Worm (Caenorhabditis elegans): ENCODE results near the gene reps-1.

- TF ChIP-seq him-1 (tag; optimal IDR thresholded peaks at IDR 0.05) = no peak
- TF ChIP-seq dao-5 (tag; optimal IDR thresholded peaks at IDR 0.05) = no peak
- no peak for TF ChIP-seq W03F9.2 (tag; optimal IDR thresholded peaks at IDR 0.05)
These were observed 52.7 kb downstream of the reps-1 start for ce11 chrV:18937578-18937977.

All from whole organism, L4/young adult.